Worm (Caenorhabditis elegans): Measurements from ENCODE around the gene C02E7.6.

DNA sequence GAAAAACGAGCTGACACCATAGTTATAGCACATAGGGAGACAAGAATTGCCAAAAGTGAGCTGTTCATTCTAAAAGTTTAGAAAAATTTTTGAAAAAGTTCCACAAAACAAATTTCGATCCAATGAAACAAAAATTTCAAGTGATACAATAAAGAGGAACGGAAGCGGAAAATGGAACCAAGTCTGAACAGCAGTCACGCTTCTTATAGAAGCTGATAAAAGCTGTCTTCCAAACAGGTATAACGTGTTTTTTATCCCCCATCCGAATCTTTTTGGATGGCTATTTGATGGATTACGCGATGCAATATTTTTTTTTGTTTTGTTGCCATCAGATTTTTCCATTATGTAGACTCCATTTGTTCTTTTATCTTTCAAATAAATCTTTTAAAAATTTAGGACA, 6.7 kb upstream of the C02E7.6 start, which contains the start of gene H23N18.5:
- no peak for TF ChIP-seq nhr-237 (tag; optimal IDR thresholded peaks at IDR 0.05)
- no peak for TF ChIP-seq blmp-1 (tag; optimal IDR thresholded peaks at IDR 0.05)
- no peak for TF ChIP-seq snpc-4 (tag; optimal IDR thresholded peaks at IDR 0.05)
- no peak for TF ChIP-seq lsy-2 (tag; optimal IDR thresholded peaks at IDR 0.05)
- TF ChIP-seq ces-1 (GFP tag; optimal IDR thresholded peaks at IDR 0.05), result no peak
- no peak for TF ChIP-seq bed-3 (GFP tag; optimal IDR thresholded peaks at IDR 0.05)
- no peak for TF ChIP-seq pha-4 (tag; optimal IDR thresholded peaks at IDR 0.05)
- no peak for TF ChIP-seq ztf-11 (tag; optimal IDR thresholded peaks at IDR 0.05)
- no peak for TF ChIP-seq nhr-76 (tag; optimal IDR thresholded peaks at IDR 0.05)
- TF ChIP-seq hlh-1 (tag; optimal IDR thresholded peaks at IDR 0.05), result no peak
